Worm (Caenorhabditis elegans) whole organism, L4 larva: ENCODE measurements around the gene M176.9.

Experiments
- F49E8.2 ChIP-seq: sonication (generic microtip); optimal IDR thresholded peaks from 2 replicates; lab custom pipeline; 2016; ENCODE audit warnings: missing compliant biosample characterization, mild to moderate bottlenecking, missing genetic modification characterization, borderline replicate concordance
- Y75B8A.6 ChIP-seq: fragments of 200-800 bp; sonication (Bioruptor generic); IDR thresholded peaks from 2 replicates; pipeline ENCODE4 v1.3.6; 2022; ENCODE audit warnings: missing genetic modification reagents, missing genetic modification characterization, missing compliant biosample characterization
- ceh-44 ChIP-seq: fragments of 200-800 bp; sonication (Bioruptor generic); IDR thresholded peaks from 2 replicates; pipeline ENCODE4 v1.3.6; 2022; ENCODE audit warnings: missing genetic modification reagents, missing genetic modification characterization, missing compliant biosample characterization
- dmd-6 ChIP-seq: fragments of 200-800 bp; sonication (Bioruptor generic); IDR thresholded peaks from 2 replicates; pipeline ENCODE4 v1.3.6; 2022; ENCODE audit warnings: missing genetic modification reagents, missing genetic modification characterization, missing compliant biosample characterization
- dpl-1 ChIP-seq: fragments of 150-350 bp; optimal IDR thresholded peaks from 2 replicates; lab custom pipeline; 2014; ENCODE audit warnings: missing biosample characterization, missing genetic modification reagents, missing genetic modification characterization
- egl-27 ChIP-seq: sonication (generic microtip); optimal IDR thresholded peaks from 3 replicates; lab custom pipeline; 2017; ENCODE audit warnings: missing biosample characterization, missing genetic modification reagents, missing genetic modification characterization
- fkh-10 ChIP-seq: fragments of 150-350 bp; optimal IDR thresholded peaks from 2 replicates; lab custom pipeline; 2014; ENCODE audit warnings: missing biosample characterization, missing genetic modification reagents, missing genetic modification characterization
- fos-1 ChIP-seq: fragments of 150-350 bp; optimal IDR thresholded peaks from 2 replicates; lab custom pipeline; 2014; ENCODE audit warnings: missing biosample characterization, missing genetic modification characterization
- nhr-11 ChIP-seq: fragments of 150-350 bp; optimal IDR thresholded peaks from 2 replicates; lab custom pipeline; 2014; ENCODE audit warnings: missing biosample characterization, missing genetic modification characterization
- nhr-25 ChIP-seq: sonication (generic microtip); optimal IDR thresholded peaks from 2 replicates; lab custom pipeline; 2017; ENCODE audit warnings: missing genetic modification characterization, mild to moderate bottlenecking, missing compliant biosample characterization, antibody characterized with exemption, moderate library complexity, borderline replicate concordance; ENCODE audit not compliant: insufficient read depth
- snpc-4 ChIP-seq: fragments of 150-350 bp; optimal IDR thresholded peaks from 2 replicates; lab custom pipeline; 2014; ENCODE audit warnings: missing biosample characterization, missing genetic modification characterization

- TF ChIP-seq nhr-11 (no peak), F49E8.2 (tag; lab: Kevin White, UChicago) (no peak), fkh-10 (GFP tag; lab: Kevin White, UChicago) (no peak), nhr-25 (tag; lab: Kevin White, UChicago) (no peak), snpc-4 (tag; lab: Kevin White, UChicago) (no peak), dpl-1 (GFP tag; lab: Kevin White, UChicago) (no peak), Y75B8A.6 (GFP tag; lab: Robert Waterston, UW) (no peak), dmd-6 (GFP tag; lab: Robert Waterston, UW) (no peak), ceh-44 (GFP tag; lab: Robert Waterston, UW) (no peak), fos-1 (tag; lab: Kevin White, UChicago) (no peak), egl-27 (tag; lab: Kevin White, UChicago) (no peak)
Observed at ce11 chrII:9385241-9385640, 26.2 kb downstream of the M176.9 start, which contains the start of gene C06C3.7.
